Fruit fly (Drosophila melanogaster) Kc167 (cell line): ENCODE data around the gene CG9932.

Experiments
- Myc ChIP-seq: fragments of >200 bp; optimal IDR thresholded peaks from 2 replicates; lab custom pipeline; 2017; ENCODE audit warnings: missing external identifiers
- Sin3A ChIP-seq: fragments of >200 bp; optimal IDR thresholded peaks from 2 replicates; lab custom pipeline; 2018; ENCODE audit warnings: missing external identifiers
- h ChIP-seq: fragments of >200 bp; optimal IDR thresholded peaks from 3 replicates; lab custom pipeline; 2018; ENCODE audit warnings: missing external identifiers
- insv ChIP-seq: fragments of >200 bp; optimal IDR thresholded peaks from 3 replicates; lab custom pipeline; 2018; ENCODE audit warnings: missing external identifiers
- psq ChIP-seq: fragments of >200 bp; optimal IDR thresholded peaks from 2 replicates; lab custom pipeline; 2017; ENCODE audit warnings: missing external identifiers

DNA sequence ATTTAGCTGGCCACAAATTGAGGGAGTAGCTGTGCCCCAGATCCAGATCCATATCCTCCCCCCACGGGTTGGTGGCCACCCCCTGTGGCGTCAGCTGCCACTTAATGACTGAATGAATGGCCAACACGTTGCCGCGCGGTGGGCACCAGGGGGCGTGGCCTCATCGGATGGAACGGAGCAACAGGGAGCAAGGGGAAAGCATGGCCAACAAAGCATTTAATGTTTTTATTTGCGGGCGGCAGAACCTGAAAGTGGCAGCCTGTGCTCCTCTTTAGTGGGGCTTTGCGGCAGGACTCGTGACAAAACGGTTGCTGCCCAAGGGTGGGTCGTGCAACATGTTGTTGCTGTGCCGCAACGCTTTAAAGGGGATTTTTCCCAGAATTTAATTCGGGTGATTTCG is 6.0 kb upstream of the CG9932 start:
- no peak for TF ChIP-seq Myc (lab: Kevin White, UChicago)
- TF ChIP-seq h (lab: Kevin White, UChicago) = no peak
- TF ChIP-seq insv (lab: Kevin White, UChicago) = no peak
- TF ChIP-seq psq (lab: Kevin White, UChicago) = no peak
- no peak for TF ChIP-seq Sin3A (lab: Kevin White, UChicago)
